Fruit fly (Drosophila melanogaster) whole organism, adult: ENCODE measurements around the gene CG7069.

Experiments
- CG11617 ChIP-seq: fragments of 200-800 bp; sonication (Bioruptor generic); optimal IDR thresholded peaks from 2 replicates; lab custom pipeline; 2017; ENCODE audit warnings: mild to moderate bottlenecking, missing biosample characterization, missing genetic modification reagents, missing genetic modification characterization
- CG12768 ChIP-seq: fragments of 200-800 bp; sonication (Bioruptor generic); optimal IDR thresholded peaks from 2 replicates; lab custom pipeline; 2017; ENCODE audit warnings: missing biosample characterization, missing genetic modification characterization, mild to moderate bottlenecking, moderate library complexity, missing genetic modification reagents
- CG14711 ChIP-seq: fragments of 200-800 bp; sonication (Bioruptor generic); optimal IDR thresholded peaks from 2 replicates; lab custom pipeline; 2018; ENCODE audit warnings: missing biosample characterization, mild to moderate bottlenecking, missing genetic modification characterization, moderate library complexity
- CG1620 ChIP-seq: fragments of 200-800 bp; sonication (Bioruptor generic); optimal IDR thresholded peaks from 2 replicates; lab custom pipeline; 2016; ENCODE audit warnings: missing biosample characterization, missing genetic modification characterization
- CG33017 ChIP-seq: fragments of 200-800 bp; sonication (Bioruptor generic); optimal IDR thresholded peaks from 2 replicates; lab custom pipeline; 2018; ENCODE audit warnings: missing biosample characterization, mild to moderate bottlenecking, missing genetic modification characterization, moderate library complexity
- CG5204 ChIP-seq: fragments of 200-800 bp; sonication (Bioruptor generic); optimal IDR thresholded peaks from 2 replicates; lab custom pipeline; 2016; ENCODE audit warnings: missing biosample characterization, missing genetic modification characterization
- CG7045 ChIP-seq: fragments of 200-800 bp; sonication (Bioruptor generic); optimal IDR thresholded peaks from 2 replicates; lab custom pipeline; 2017; ENCODE audit warnings: missing biosample characterization, mild to moderate bottlenecking, missing genetic modification characterization
- CG7101 ChIP-seq: fragments of 200-800 bp; sonication (Bioruptor generic); optimal IDR thresholded peaks from 2 replicates; lab custom pipeline; 2018; ENCODE audit warnings: missing biosample characterization, mild to moderate bottlenecking, missing genetic modification characterization, moderate library complexity
- Clk ChIP-seq: fragments of 200-800 bp; sonication (Bioruptor generic); optimal IDR thresholded peaks from 2 replicates; lab custom pipeline; 2017; ENCODE audit warnings: missing biosample characterization, missing genetic modification characterization
- Crg-1 ChIP-seq: fragments of 200-800 bp; sonication (Bioruptor generic); optimal IDR thresholded peaks from 2 replicates; lab custom pipeline; 2016; ENCODE audit warnings: missing biosample characterization, missing genetic modification characterization
- Hr96 ChIP-seq: fragments of 200-800 bp; sonication (Bioruptor generic); optimal IDR thresholded peaks from 2 replicates; lab custom pipeline; 2016; ENCODE audit warnings: missing biosample characterization, missing genetic modification characterization
- Mnt ChIP-seq: fragments of 200-800 bp; sonication (Bioruptor generic); optimal IDR thresholded peaks from 2 replicates; lab custom pipeline; 2016; ENCODE audit warnings: missing biosample characterization, mild to moderate bottlenecking, missing genetic modification characterization
- bab1 ChIP-seq: fragments of 200-800 bp; sonication (Bioruptor generic); optimal IDR thresholded peaks from 3 replicates; lab custom pipeline; 2019; ENCODE audit warnings: missing biosample characterization, mild to moderate bottlenecking, missing genetic modification characterization, moderate library complexity
- cic ChIP-seq: fragments of 200-800 bp; sonication (Bioruptor generic); optimal IDR thresholded peaks from 2 replicates; lab custom pipeline; 2017; ENCODE audit warnings: missing biosample characterization, mild to moderate bottlenecking, missing genetic modification characterization, moderate library complexity
- cnc ChIP-seq, 2 experiments: fragments of >200 bp; optimal IDR thresholded peaks; 2 replicates each; lab custom pipeline; 2017
- kay ChIP-seq: fragments of 200-800 bp; sonication (Bioruptor generic); peaks from one replicate; lab custom pipeline; 2016; ENCODE audit warnings: missing biosample characterization, missing genetic modification characterization, borderline replicate concordance
- ovo ChIP-seq: fragments of 200-800 bp; sonication (Bioruptor generic); optimal IDR thresholded peaks from 2 replicates; lab custom pipeline; 2016; ENCODE audit warnings: missing biosample characterization, missing genetic modification characterization
- pad ChIP-seq: fragments of 200-800 bp; sonication (Bioruptor generic); optimal IDR thresholded peaks from 3 replicates; lab custom pipeline; 2017; ENCODE audit warnings: missing biosample characterization, missing genetic modification characterization, mild to moderate bottlenecking, moderate library complexity, missing genetic modification reagents
- tj ChIP-seq: fragments of 200-800 bp; sonication (Bioruptor generic); optimal IDR thresholded peaks from 3 replicates; lab custom pipeline; 2017; ENCODE audit warnings: missing biosample characterization, mild to moderate bottlenecking, missing genetic modification characterization, moderate library complexity
- toe ChIP-seq: fragments of 200-800 bp; sonication (Bioruptor generic); optimal IDR thresholded peaks from 2 replicates; lab custom pipeline; 2016; ENCODE audit warnings: missing biosample characterization, missing genetic modification characterization

CG7069 gene

dm6 chr3R:22365660-22366195 is 6.9 kb upstream of the CG7069 start, which contains the start of gene CG5382:
CG5382 (minus strand) TSS chr3R:22365983.
- TF ChIP-seq Clk (GFP tag; lab: Kevin White, UChicago): no peak
- peak; percentile 72 for TF ChIP-seq bab1 (GFP tag; lab: Kevin White, UChicago)
- TF ChIP-seq cic (GFP tag; lab: Kevin White, UChicago): no peak
- TF ChIP-seq toe (GFP tag; lab: Kevin White, UChicago): no peak
- TF ChIP-seq CG11617 (GFP tag; lab: Kevin White, UChicago): no peak
- no peak for TF ChIP-seq CG7045 (GFP tag; lab: Kevin White, UChicago)
- no peak for TF ChIP-seq CG7101 (tag; lab: Kevin White, UChicago)
- TF ChIP-seq CG14711 (tag; lab: Kevin White, UChicago): no peak

dm6 chr3R:22367126-22368076 is 5.2 kb upstream of the CG7069 start, which contains the start of the genes Polr3F and PyK:
Polr3F (minus strand) TSS chr3R:22367373.
PyK (plus strand) TSS chr3R:22367536.
- TF ChIP-seq kay (GFP tag; lab: Kevin White, UChicago) (no peak), cnc (optimal IDR thresholded peaks at IDR 0.05; lab: Kevin White, UChicago) (no peak), CG33017 (no peak), CG14711 (tag; lab: Kevin White, UChicago) (peak; percentile 52), cic (GFP tag; lab: Kevin White, UChicago) (no peak), Crg-1 (GFP tag; lab: Kevin White, UChicago) (no peak), ovo (GFP tag; lab: Kevin White, UChicago) (peak; percentile 25), Mnt (GFP tag; lab: Kevin White, UChicago) (peak; percentile 34), CG11617 (GFP tag; lab: Kevin White, UChicago) (peak; percentile 35), CG5204 (no peak), CG7101 (tag; lab: Kevin White, UChicago) (peak; percentile 48), Hr96 (GFP tag; lab: Kevin White, UChicago) (peak; percentile 32), CG1620 (GFP tag; lab: Kevin White, UChicago) (peak; percentile 39), pad (GFP tag; lab: Kevin White, UChicago) (peak; percentile 16), toe (GFP tag; lab: Kevin White, UChicago) (peak; percentile 25), CG7045 (GFP tag; lab: Kevin White, UChicago) (no peak), Clk (GFP tag; lab: Kevin White, UChicago) (no peak), bab1 (GFP tag; lab: Kevin White, UChicago) (no peak), CG12768 (GFP tag; lab: Kevin White, UChicago) (peak; percentile 37), tj (peak; percentile 95)

- no peak for TF ChIP-seq Clk (GFP tag; lab: Kevin White, UChicago)
- peak; percentile 24 for TF ChIP-seq CG7045 (GFP tag; lab: Kevin White, UChicago)
- TF ChIP-seq kay (GFP tag; lab: Kevin White, UChicago): peak; percentile 60
- TF ChIP-seq CG11617 (GFP tag; lab: Kevin White, UChicago): peak; percentile 22
- TF ChIP-seq CG33017: peak; percentile 26
- peak; percentile 83 for TF ChIP-seq cic (GFP tag; lab: Kevin White, UChicago)
- TF ChIP-seq CG5204: no peak
Measured at dm6 chr3R:22368077-22368776, 4.4 kb upstream of the CG7069 start.

- peak; percentile 53 for TF ChIP-seq CG7045 (GFP tag; lab: Kevin White, UChicago)
- TF ChIP-seq Mnt (GFP tag; lab: Kevin White, UChicago): no peak
- peak; percentile 52 for TF ChIP-seq CG7101 (tag; lab: Kevin White, UChicago)
- TF ChIP-seq Hr96 (GFP tag; lab: Kevin White, UChicago): peak; percentile 72
- peak; percentile 2 for TF ChIP-seq bab1 (GFP tag; lab: Kevin White, UChicago)
- TF ChIP-seq CG33017: peak; percentile 30
- peak; percentile 79 for TF ChIP-seq kay (GFP tag; lab: Kevin White, UChicago)
- no peak for TF ChIP-seq toe (GFP tag; lab: Kevin White, UChicago)
- peak; percentile 19 for TF ChIP-seq CG11617 (GFP tag; lab: Kevin White, UChicago)
Measured at dm6 chr3R:22368777-22369214, 3.8 kb upstream of the CG7069 start.

- TF ChIP-seq Mnt (GFP tag; lab: Kevin White, UChicago) (no peak), CG7101 (tag; lab: Kevin White, UChicago) (no peak), cic (GFP tag; lab: Kevin White, UChicago) (no peak), toe (GFP tag; lab: Kevin White, UChicago) (no peak), Hr96 (GFP tag; lab: Kevin White, UChicago) (no peak), CG1620 (GFP tag; lab: Kevin White, UChicago) (no peak), kay (GFP tag; lab: Kevin White, UChicago) (no peak), Crg-1 (GFP tag; lab: Kevin White, UChicago) (no peak), Clk (GFP tag; lab: Kevin White, UChicago) (no peak), cnc (optimal IDR thresholded peaks at IDR 0.05; lab: Kevin White, UChicago) (no peak), CG33017 (no peak), bab1 (GFP tag; lab: Kevin White, UChicago) (no peak), CG14711 (tag; lab: Kevin White, UChicago) (no peak), pad (GFP tag; lab: Kevin White, UChicago) (no peak), CG11617 (GFP tag; lab: Kevin White, UChicago) (no peak)
Measured at dm6 chr3R:22375674-22376073, 3.0 kb downstream of the CG7069 start, which contains the start of gene CG18596. CG18596 (plus strand) TSS chr3R:22375923.
